Worm (Caenorhabditis elegans) whole organism, L4/young adult: ENCODE results near the gene gcy-23.

Experiments used
- W03F9.2 ChIP-seq: fragments of 150-350 bp; optimal IDR thresholded peaks from 2 replicates; lab custom pipeline; 2014; ENCODE audit warnings: missing biosample characterization, missing genetic modification characterization
- dao-5 ChIP-seq: sonication (generic microtip); optimal IDR thresholded peaks from 2 replicates; lab custom pipeline; 2016; ENCODE audit warnings: missing genotype, missing genetic modification characterization, moderate library complexity, missing compliant biosample characterization
- him-1 ChIP-seq: sonication (generic microtip); optimal IDR thresholded peaks from 2 replicates; lab custom pipeline; 2016; ENCODE audit warnings: missing genotype, missing genetic modification reagents, missing genetic modification characterization, missing compliant biosample characterization

ce11 chrIV:3299229-3299628, 10.1 kb upstream of the gcy-23 start:
- TF ChIP-seq dao-5 (tag; lab: Kevin White, UChicago): no peak
- TF ChIP-seq him-1: no peak
- no peak for TF ChIP-seq W03F9.2
